Fruit fly (Drosophila melanogaster): ENCODE measurements around the gene CG34155.

- no peak for TF ChIP-seq psq (optimal IDR thresholded peaks at IDR 0.05)
- no peak for TF ChIP-seq Sin3A (optimal IDR thresholded peaks at IDR 0.05)
These were observed 6.3 kb upstream of the CG34155 start for dm6 chr3R:30566181-30566902.

All from Kc167 (cell line).